Worm (Caenorhabditis elegans) whole organism, late embryonic: ENCODE results near the gene mon-2.

Experiments used
- ceh-19 ChIP-seq: fragments of 200-800 bp; sonication (Bioruptor generic); optimal IDR thresholded peaks from 2 replicates; lab custom pipeline; 2018; ENCODE audit warnings: mild to moderate bottlenecking, missing genetic modification characterization, missing compliant biosample characterization
- ceh-2 ChIP-seq: sonication (generic microtip); optimal IDR thresholded peaks from 2 replicates; lab custom pipeline; 2016; ENCODE audit warnings: missing genotype, missing genetic modification characterization, missing compliant biosample characterization
- ceh-9 ChIP-seq: sonication (generic microtip); optimal IDR thresholded peaks from 2 replicates; lab custom pipeline; 2016; ENCODE audit warnings: mild to moderate bottlenecking, missing genetic modification characterization, inconsistent platforms, missing compliant biosample characterization
- elt-4 ChIP-seq: sonication (generic microtip); optimal IDR thresholded peaks from 2 replicates; lab custom pipeline; 2016; ENCODE audit warnings: missing genetic modification characterization, missing compliant biosample characterization
- fkh-6 ChIP-seq: sonication (generic microtip); optimal IDR thresholded peaks from 2 replicates; lab custom pipeline; 2016; ENCODE audit warnings: missing genetic modification characterization, missing compliant biosample characterization
- lim-6 ChIP-seq: sonication (generic microtip); optimal IDR thresholded peaks from 2 replicates; lab custom pipeline; 2016; ENCODE audit warnings: missing genetic modification characterization, missing compliant biosample characterization
- zip-5 ChIP-seq: sonication (generic microtip); optimal IDR thresholded peaks from 2 replicates; lab custom pipeline; 2016; ENCODE audit warnings: missing genetic modification characterization, missing compliant biosample characterization

DNA sequence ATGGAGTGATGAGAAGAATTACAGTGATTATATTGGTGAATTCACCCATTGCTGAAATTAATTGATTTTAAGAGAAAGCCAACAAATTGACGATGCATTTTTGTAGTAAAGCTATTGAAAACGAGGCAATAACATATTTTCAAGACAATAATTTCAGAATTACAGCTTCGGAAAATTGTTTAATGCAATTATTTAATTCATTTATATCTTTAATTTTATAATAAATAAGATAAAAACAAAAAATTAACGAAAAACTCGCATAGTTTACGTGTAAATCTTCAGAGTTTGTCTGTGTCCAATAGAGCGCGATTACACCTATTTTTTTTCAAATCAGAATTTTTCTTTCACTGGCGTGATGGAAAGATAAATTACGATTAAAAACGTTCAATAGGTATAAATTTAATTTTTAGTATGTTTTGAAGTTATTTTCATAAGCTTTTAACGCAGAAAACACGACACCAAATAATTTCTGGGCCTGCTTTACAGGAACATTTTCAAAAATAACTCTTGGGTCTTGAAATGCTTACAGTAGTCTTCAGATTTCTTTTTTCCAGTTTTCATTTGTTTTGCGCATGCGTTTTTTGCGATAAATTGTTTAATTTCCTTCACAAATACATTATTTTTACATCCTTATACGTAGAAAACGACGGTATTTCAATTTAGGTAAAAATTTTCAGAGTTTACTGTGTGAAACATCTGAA, 18.3 kb upstream of the mon-2 start, which contains the start of gene tmed-1:
- TF ChIP-seq elt-4 (tag; lab: Kevin White, UChicago) = no peak
- no peak for TF ChIP-seq lim-6 (tag; lab: Kevin White, UChicago)
- TF ChIP-seq zip-5 (tag; lab: Kevin White, UChicago) = no peak
- no peak for TF ChIP-seq ceh-2 (tag; lab: Kevin White, UChicago)
- no peak for TF ChIP-seq fkh-6
- TF ChIP-seq ceh-19 (GFP tag; lab: Kevin White, UChicago) = no peak
- TF ChIP-seq ceh-9 (tag; lab: Kevin White, UChicago) = no peak
